Fruit fly (Drosophila melanogaster): ENCODE measurements around the gene CG10126.

Gene CG10126

dm6 chr3R:12816979-12817594 lies 42.0 kb downstream of the CG10126 start, which contains the start of gene CG31345:
Gene CG31345, minus strand, starts transcription at chr3R:12817029.
- TF ChIP-seq CG15710 (tag; optimal IDR thresholded peaks at IDR 0.05) (no peak), CG10348 (GFP tag; IDR thresholded peaks at IDR 0.05) (no peak), rn (GFP tag; IDR thresholded peaks at IDR 0.05) (no peak), CG8159 (tag; optimal IDR thresholded peaks at IDR 0.05) (no peak), Ets98B (GFP tag; IDR thresholded peaks at IDR 0.05) (no peak), Pif1B (GFP tag; optimal IDR thresholded peaks at IDR 0.05) (no peak), EcR (GFP tag; optimal IDR thresholded peaks at IDR 0.05) (no peak), fd96Ca (GFP tag; IDR thresholded peaks at IDR 0.05) (no peak), CG17806 (tag; optimal IDR thresholded peaks at IDR 0.05) (no peak), CG8301 (tag; optimal IDR thresholded peaks at IDR 0.05) (no peak), CG34367 (tag; optimal IDR thresholded peaks at IDR 0.05) (no peak), gl (tag; optimal IDR thresholded peaks at IDR 0.05) (no peak), CG9948 (tag; optimal IDR thresholded peaks at IDR 0.05) (no peak), CG32121 (GFP tag; IDR thresholded peaks at IDR 0.05) (no peak)

Measured in whole organism, pupa.